Fruit fly (Drosophila melanogaster) whole organism, prepupa: ENCODE results near the gene CG31789.

Experiments used
- Blimp-1 ChIP-seq: fragments of 200-800 bp; sonication (Bioruptor generic); optimal IDR thresholded peaks from 3 replicates; lab custom pipeline; 2017; ENCODE audit warnings: missing biosample characterization, missing genetic modification characterization, mild to moderate bottlenecking, moderate library complexity, missing genetic modification reagents
- CG10669 ChIP-seq: fragments of 200-800 bp; sonication (Bioruptor generic); optimal IDR thresholded peaks from 3 replicates; lab custom pipeline; 2018; ENCODE audit warnings: missing biosample characterization, mild to moderate bottlenecking, missing genetic modification characterization, moderate library complexity
- CG11762 ChIP-seq: fragments of 200-800 bp; sonication (Bioruptor generic); optimal IDR thresholded peaks from 3 replicates; lab custom pipeline; 2016; ENCODE audit warnings: missing biosample characterization, missing genetic modification characterization; ENCODE audit not compliant: insufficient read depth
- CG1621 ChIP-seq: fragments of 200-800 bp; sonication (Bioruptor generic); optimal IDR thresholded peaks from 3 replicates; lab custom pipeline; 2018; ENCODE audit warnings: missing biosample characterization, mild to moderate bottlenecking, missing genetic modification characterization
- CG16779 ChIP-seq: fragments of 200-800 bp; sonication (Bioruptor generic); optimal IDR thresholded peaks from 3 replicates; lab custom pipeline; 2017; ENCODE audit warnings: missing biosample characterization, mild to moderate bottlenecking, missing genetic modification characterization
- CG3032 ChIP-seq: fragments of 200-800 bp; optimal IDR thresholded peaks from 2 replicates; lab custom pipeline; 2019; ENCODE audit warnings: missing biosample characterization, mild to moderate bottlenecking, missing genetic modification characterization, moderate library complexity
- CG31627 ChIP-seq: fragments of 200-800 bp; sonication (Bioruptor generic); optimal IDR thresholded peaks from 3 replicates; lab custom pipeline; 2016; ENCODE audit warnings: missing biosample characterization, missing genetic modification characterization
- CG3919 ChIP-seq: fragments of 200-800 bp; sonication (Bioruptor generic); optimal IDR thresholded peaks from 3 replicates; lab custom pipeline; 2016; ENCODE audit warnings: missing biosample characterization, missing genetic modification characterization
- CG4318 ChIP-seq: fragments of 200-800 bp; sonication (Bioruptor generic); optimal IDR thresholded peaks from 3 replicates; lab custom pipeline; 2017; ENCODE audit warnings: missing biosample characterization, mild to moderate bottlenecking, missing genetic modification characterization
- CG6808 ChIP-seq: fragments of 200-800 bp; sonication (Bioruptor generic); optimal IDR thresholded peaks from 3 replicates; lab custom pipeline; 2017; ENCODE audit warnings: missing biosample characterization, missing genetic modification characterization, mild to moderate bottlenecking, moderate library complexity, missing genetic modification reagents
- CG8119 ChIP-seq: fragments of 200-800 bp; sonication (Bioruptor generic); IDR thresholded peaks from 3 replicates; pipeline ENCODE4 v1.3.6; 2022; ENCODE audit warnings: missing biosample characterization, missing genetic modification characterization
- CG8319 ChIP-seq: fragments of 200-800 bp; sonication (Bioruptor generic); optimal IDR thresholded peaks from 3 replicates; lab custom pipeline; 2016; ENCODE audit warnings: missing biosample characterization, missing genetic modification characterization
- CG8632 ChIP-seq: fragments of 200-800 bp; sonication (Bioruptor generic); optimal IDR thresholded peaks from 3 replicates; lab custom pipeline; 2016; ENCODE audit warnings: missing biosample characterization, missing genetic modification characterization
- CG9139 ChIP-seq: fragments of 200-800 bp; sonication (Bioruptor generic); optimal IDR thresholded peaks from 3 replicates; lab custom pipeline; 2017; ENCODE audit warnings: missing biosample characterization, mild to moderate bottlenecking, missing genetic modification characterization
- Eip78C ChIP-seq: fragments of 200-800 bp; sonication (Bioruptor generic); peaks from one replicate; lab custom pipeline; 2016; ENCODE audit warnings: missing biosample characterization, missing genetic modification characterization
- Eip93F ChIP-seq: fragments of 200-800 bp; sonication (Bioruptor generic); optimal IDR thresholded peaks from 2 replicates; lab custom pipeline; 2016; ENCODE audit warnings: missing biosample characterization, mild to moderate bottlenecking, missing genetic modification characterization
- Ets96B ChIP-seq: fragments of 200-800 bp; optimal IDR thresholded peaks from 2 replicates; lab custom pipeline; 2019; ENCODE audit warnings: missing biosample characterization, mild to moderate bottlenecking, missing genetic modification characterization, moderate library complexity
- Hr39 ChIP-seq: fragments of 200-800 bp; sonication (Bioruptor generic); optimal IDR thresholded peaks from 2 replicates; lab custom pipeline; 2016; ENCODE audit warnings: missing biosample characterization, missing genetic modification characterization
- Hr4 ChIP-seq: fragments of 200-800 bp; sonication (Bioruptor generic); optimal IDR thresholded peaks from 3 replicates; lab custom pipeline; 2016; ENCODE audit warnings: missing biosample characterization, missing genetic modification characterization
- Lpt ChIP-seq: fragments of 200-800 bp; sonication (Bioruptor generic); optimal IDR thresholded peaks from 3 replicates; lab custom pipeline; 2016; ENCODE audit warnings: missing biosample characterization, missing genetic modification characterization
- Met ChIP-seq: fragments of 200-800 bp; sonication (Bioruptor generic); optimal IDR thresholded peaks from 3 replicates; lab custom pipeline; 2016; ENCODE audit warnings: missing biosample characterization, missing genetic modification characterization
- Smox ChIP-seq: fragments of 200-800 bp; sonication (Bioruptor generic); optimal IDR thresholded peaks from 3 replicates; lab custom pipeline; 2016; ENCODE audit warnings: missing biosample characterization, missing genetic modification characterization
- Sox15 ChIP-seq: fragments of 200-800 bp; sonication (Bioruptor generic); optimal IDR thresholded peaks from 3 replicates; lab custom pipeline; 2016; ENCODE audit warnings: missing biosample characterization, missing genetic modification characterization
- achi ChIP-seq: fragments of 200-800 bp; sonication (Bioruptor generic); optimal IDR thresholded peaks from 3 replicates; lab custom pipeline; 2016; ENCODE audit warnings: missing biosample characterization, missing genetic modification characterization
- cyc ChIP-seq: fragments of 200-800 bp; sonication (Bioruptor generic); optimal IDR thresholded peaks from 3 replicates; lab custom pipeline; 2016; ENCODE audit warnings: missing biosample characterization, missing genetic modification characterization
- dsx ChIP-seq: fragments of 200-800 bp; optimal IDR thresholded peaks from 3 replicates; lab custom pipeline; 2019; ENCODE audit warnings: missing biosample characterization, mild to moderate bottlenecking, missing genetic modification characterization, moderate library complexity; ENCODE audit not compliant: poor library complexity, severe bottlenecking
- fkh ChIP-seq: fragments of 200-800 bp; sonication (Bioruptor generic); optimal IDR thresholded peaks from 3 replicates; lab custom pipeline; 2017; ENCODE audit warnings: missing biosample characterization, mild to moderate bottlenecking, missing genetic modification characterization, moderate library complexity
- net ChIP-seq: fragments of 200-800 bp; sonication (Bioruptor generic); optimal IDR thresholded peaks from 3 replicates; lab custom pipeline; 2016; ENCODE audit warnings: missing biosample characterization, missing genetic modification characterization
- pdm3 ChIP-seq: fragments of 200-800 bp; sonication (Bioruptor generic); optimal IDR thresholded peaks from 3 replicates; lab custom pipeline; 2016; ENCODE audit warnings: missing biosample characterization, missing genetic modification characterization
- spab ChIP-seq: fragments of 200-800 bp; sonication (Bioruptor generic); optimal IDR thresholded peaks from 2 replicates; lab custom pipeline; 2017; ENCODE audit warnings: missing biosample characterization, mild to moderate bottlenecking, missing genetic modification characterization, missing genetic modification reagents
- svp ChIP-seq: fragments of 200-800 bp; sonication (Bioruptor generic); peaks from one replicate; lab custom pipeline; 2016; ENCODE audit warnings: missing biosample characterization, missing genetic modification characterization
- vri ChIP-seq: fragments of 200-800 bp; sonication (Bioruptor generic); optimal IDR thresholded peaks from 3 replicates; lab custom pipeline; 2016; ENCODE audit warnings: missing biosample characterization, mild to moderate bottlenecking, missing genetic modification characterization

Gene CG31789

dm6 chr2L:18572428-18573136, 33.1 kb upstream of the CG31789 start (continued):
- TF ChIP-seq CG9139 (GFP tag; lab: Kevin White, UChicago) = peak; percentile 91
- peak; percentile 76 for TF ChIP-seq net (GFP tag; lab: Kevin White, UChicago)
- TF ChIP-seq CG31627 (GFP tag; lab: Kevin White, UChicago) = no peak
- peak; percentile 83 for TF ChIP-seq CG16779 (tag; lab: Kevin White, UChicago)
- TF ChIP-seq Blimp-1 = peak; percentile 29
- TF ChIP-seq cyc (GFP tag; lab: Kevin White, UChicago) = no peak
- no peak for TF ChIP-seq Sox15 (GFP tag; lab: Kevin White, UChicago)
- TF ChIP-seq fkh (GFP tag; lab: Kevin White, UChicago) = no peak
- TF ChIP-seq spab (GFP tag; lab: Kevin White, UChicago) = peak; percentile 67
- TF ChIP-seq CG4318 (GFP tag; lab: Kevin White, UChicago) = no peak
- peak; percentile 81 for TF ChIP-seq Lpt (GFP tag; lab: Kevin White, UChicago)
- TF ChIP-seq Eip93F (GFP tag; lab: Kevin White, UChicago) = peak; percentile 17
- peak; percentile 80 for TF ChIP-seq CG6808 (GFP tag; lab: Kevin White, UChicago)
- no peak for TF ChIP-seq Smox (GFP tag; lab: Kevin White, UChicago)
- no peak for TF ChIP-seq achi (GFP tag; lab: Kevin White, UChicago)
- peak; percentile 71 for TF ChIP-seq CG1621 (tag; lab: Kevin White, UChicago)
- peak; percentile 44 for TF ChIP-seq Ets96B
- TF ChIP-seq vri (GFP tag; lab: Kevin White, UChicago) = no peak

dm6 chr2L:18576250-18576649, 29.5 kb upstream of the CG31789 start:
- TF ChIP-seq Sox15 (GFP tag; lab: Kevin White, UChicago) = no peak
- no peak for TF ChIP-seq Ets96B
- TF ChIP-seq CG16779 (tag; lab: Kevin White, UChicago) = no peak
- no peak for TF ChIP-seq CG9139 (GFP tag; lab: Kevin White, UChicago)
- TF ChIP-seq CG3919 (GFP tag; lab: Kevin White, UChicago) = no peak
- TF ChIP-seq CG8319 = no peak
- TF ChIP-seq CG11762 (GFP tag; lab: Kevin White, UChicago) = no peak
- no peak for TF ChIP-seq pdm3 (GFP tag; lab: Kevin White, UChicago)
- TF ChIP-seq Hr39 (GFP tag; lab: Kevin White, UChicago) = no peak
- TF ChIP-seq CG8632 (GFP tag; lab: Kevin White, UChicago) = no peak
- no peak for TF ChIP-seq dsx (GFP tag; lab: Kevin White, UChicago)
- no peak for TF ChIP-seq achi (GFP tag; lab: Kevin White, UChicago)
- no peak for TF ChIP-seq CG10669 (GFP tag; lab: Kevin White, UChicago)
- TF ChIP-seq CG8119 = no peak
- TF ChIP-seq svp = no peak
- TF ChIP-seq Met (GFP tag; lab: Kevin White, UChicago) = no peak
- no peak for TF ChIP-seq Lpt (GFP tag; lab: Kevin White, UChicago)
- TF ChIP-seq Eip78C (GFP tag; lab: Kevin White, UChicago) = no peak
- TF ChIP-seq CG3032 (tag; lab: Kevin White, UChicago) = no peak
- TF ChIP-seq, all 60 proteins: peak for 0

- TF ChIP-seq vri (GFP tag; lab: Kevin White, UChicago) (no peak), Hr4 (peak; percentile 15), CG1621 (tag; lab: Kevin White, UChicago) (no peak), spab (GFP tag; lab: Kevin White, UChicago) (no peak)
Observed at dm6 chr2L:18584617-18585016, 21.1 kb upstream of the CG31789 start.
